Worm (Caenorhabditis elegans) whole organism, L1 larva: ENCODE results near the gene srw-2.

ENCODE experiments used
- hpl-2 ChIP-seq: fragments of 150-350 bp; optimal IDR thresholded peaks from 2 replicates; lab custom pipeline; 2014; ENCODE audit warnings: missing biosample characterization, missing genetic modification reagents, missing genetic modification characterization
- mdl-1 ChIP-seq, 2 experiments: fragments of 150-350 bp; optimal IDR thresholded peaks; 2 replicates each; lab custom pipeline; 2014 to 2017; ENCODE audit warnings: missing biosample characterization in 2 of 2, missing genetic modification characterization in 2 of 2, inconsistent platforms in 1 of 2
- nhr-12 ChIP-seq: sonication (generic microtip); optimal IDR thresholded peaks from 2 replicates; lab custom pipeline; 2017; ENCODE audit warnings: missing biosample characterization, missing genetic modification characterization
- sptf-1 ChIP-seq: fragments of 150-350 bp; optimal IDR thresholded peaks from 2 replicates; lab custom pipeline; 2014; ENCODE audit warnings: missing biosample characterization, missing genetic modification characterization
- tbx-2 ChIP-seq: sonication (generic microtip); optimal IDR thresholded peaks from 2 replicates; lab custom pipeline; 2016; ENCODE audit warnings: missing genetic modification characterization, missing compliant biosample characterization
- unc-62 ChIP-seq: fragments of 150-350 bp; optimal IDR thresholded peaks from 2 replicates; lab custom pipeline; 2014; ENCODE audit warnings: missing biosample characterization, missing genetic modification reagents, missing genetic modification characterization
- vab-15 ChIP-seq: sonication (generic microtip); optimal IDR thresholded peaks from 2 replicates; lab custom pipeline; 2017; ENCODE audit warnings: missing genotype, mild to moderate bottlenecking, missing genetic modification characterization, missing compliant biosample characterization

DNA sequence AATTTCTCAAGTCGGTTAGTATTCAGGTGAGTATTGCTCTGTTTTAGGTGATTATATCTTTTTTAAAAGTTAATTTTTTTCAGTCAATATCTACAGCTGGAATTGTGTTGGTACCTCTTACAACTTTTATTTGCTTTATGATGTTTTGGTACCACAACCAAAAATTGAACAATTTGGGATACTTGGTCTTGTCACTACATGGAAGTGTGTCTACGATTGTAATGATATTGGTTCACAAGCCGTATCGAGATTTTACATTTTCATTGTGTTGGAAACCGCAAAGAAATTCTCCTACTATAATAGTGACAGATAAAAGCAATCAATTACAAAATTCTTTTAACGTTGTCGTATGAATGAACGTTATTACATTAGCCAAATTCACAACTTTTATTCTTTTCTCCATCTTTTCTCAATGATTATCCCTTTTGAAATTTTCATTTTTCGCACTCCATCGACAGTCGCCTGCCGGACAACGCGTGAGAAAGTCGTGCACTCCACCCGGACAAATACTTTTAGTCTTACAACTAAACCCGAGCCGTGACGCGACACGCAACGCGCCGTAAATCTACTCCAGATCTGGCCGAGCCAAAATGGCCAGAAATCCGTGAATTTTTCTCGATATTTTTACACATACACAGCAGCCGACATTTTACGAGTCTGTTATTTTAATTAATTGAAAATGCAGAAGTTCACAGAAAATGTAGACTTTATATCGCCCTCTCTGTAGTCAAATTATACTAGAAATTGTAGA, 41.3 kb downstream of the srw-2 start:
- TF ChIP-seq tbx-2 (no peak), unc-62 (GFP tag; lab: Kevin White, UChicago) (no peak), mdl-1 (tag; optimal IDR thresholded peaks at IDR 0.05; lab: Kevin White, UChicago) (no peak), nhr-12 (tag; lab: Kevin White, UChicago) (no peak), hpl-2 (no peak), vab-15 (tag; lab: Kevin White, UChicago) (no peak), sptf-1 (tag; lab: Kevin White, UChicago) (no peak)
